Fruit fly (Drosophila melanogaster) whole organism, embryonic: ENCODE data around the gene Usf.
A peak's percentile ranks its signal among the peaks of the same experiment; 100 is the strongest.

Experiments used
- BEAF-32 ChIP-seq: fragments of 200-800 bp; sonication (Bioruptor generic); optimal IDR thresholded peaks from 3 replicates; lab custom pipeline; 2017; ENCODE audit warnings: missing biosample characterization, missing genetic modification characterization, mild to moderate bottlenecking, moderate library complexity, missing genetic modification reagents
- Bgb ChIP-seq: fragments of 200-800 bp; sonication (Bioruptor generic); IDR thresholded peaks from 2 replicates; pipeline ENCODE4 v1.3.6; 2022; ENCODE audit warnings: missing biosample characterization, missing genetic modification characterization; ENCODE audit not compliant: partially characterized antibody
- C15 ChIP-seq: fragments of 200-800 bp; sonication (Bioruptor generic); IDR thresholded peaks from 3 replicates; pipeline ENCODE4 v1.3.6; 2022; ENCODE audit warnings: missing biosample characterization, missing genetic modification characterization
- CG10654 ChIP-seq: fragments of 200-800 bp; sonication (Bioruptor generic); optimal IDR thresholded peaks from 2 replicates; lab custom pipeline; 2016; ENCODE audit warnings: missing biosample characterization, missing genetic modification characterization
- CG11504 ChIP-seq: fragments of 200-800 bp; sonication (Bioruptor generic); optimal IDR thresholded peaks from 3 replicates; lab custom pipeline; 2019; ENCODE audit warnings: missing biosample characterization, mild to moderate bottlenecking, missing genetic modification characterization, moderate library complexity
- CG12299 ChIP-seq: fragments of 200-800 bp; sonication (Bioruptor generic); optimal IDR thresholded peaks from 2 replicates; lab custom pipeline; 2018; ENCODE audit warnings: missing biosample characterization, mild to moderate bottlenecking, missing genetic modification characterization
- CG12769 ChIP-seq: fragments of 200-800 bp; sonication (Bioruptor generic); optimal IDR thresholded peaks from 2 replicates; lab custom pipeline; 2019; ENCODE audit warnings: missing biosample characterization, mild to moderate bottlenecking, missing genetic modification characterization, moderate library complexity
- CG1603 ChIP-seq: fragments of 200-800 bp; sonication (Bioruptor generic); optimal IDR thresholded peaks from 2 replicates; lab custom pipeline; 2019; ENCODE audit warnings: missing biosample characterization, mild to moderate bottlenecking, missing genetic modification characterization, moderate library complexity
- CG16863 ChIP-seq: fragments of 200-800 bp; sonication (Bioruptor generic); optimal IDR thresholded peaks from 3 replicates; lab custom pipeline; 2016; ENCODE audit warnings: missing biosample characterization, missing genetic modification characterization
- CG18011 ChIP-seq: fragments of 200-800 bp; sonication (Bioruptor generic); optimal IDR thresholded peaks from 2 replicates; lab custom pipeline; 2017; ENCODE audit warnings: missing biosample characterization, missing genetic modification characterization, mild to moderate bottlenecking, moderate library complexity, missing genotype
- CG18599 ChIP-seq: fragments of 200-800 bp; sonication (Bioruptor generic); optimal IDR thresholded peaks from 3 replicates; lab custom pipeline; 2017; ENCODE audit warnings: missing biosample characterization, missing genetic modification characterization, mild to moderate bottlenecking, moderate library complexity, missing genetic modification reagents
- CG2678 ChIP-seq: fragments of 200-800 bp; sonication (Bioruptor generic); optimal IDR thresholded peaks from 3 replicates; lab custom pipeline; 2019; ENCODE audit warnings: missing biosample characterization, mild to moderate bottlenecking, missing genetic modification characterization, moderate library complexity
- CG30431 ChIP-seq: fragments of 200-800 bp; sonication (Bioruptor generic); optimal IDR thresholded peaks from 2 replicates; lab custom pipeline; 2017; ENCODE audit warnings: missing biosample characterization, missing genetic modification characterization
- CG3995 ChIP-seq: fragments of 200-800 bp; sonication (Bioruptor generic); optimal IDR thresholded peaks from 3 replicates; lab custom pipeline; 2016; ENCODE audit warnings: missing biosample characterization, missing genetic modification characterization
- CG4328 ChIP-seq: fragments of 200-800 bp; sonication (Bioruptor generic); optimal IDR thresholded peaks from 3 replicates; lab custom pipeline; 2017; ENCODE audit warnings: missing biosample characterization, missing genetic modification reagents, missing genetic modification characterization
- CG4404 ChIP-seq: fragments of 200-800 bp; sonication (Bioruptor generic); IDR thresholded peaks from 2 replicates; pipeline ENCODE4 v1.3.6; 2022; ENCODE audit warnings: missing biosample characterization, missing genetic modification characterization
- CG4424 ChIP-seq: fragments of 200-800 bp; sonication (Bioruptor generic); optimal IDR thresholded peaks from 3 replicates; lab custom pipeline; 2016; ENCODE audit warnings: missing biosample characterization, missing genetic modification characterization
- CG4730 ChIP-seq: fragments of 200-800 bp; sonication (Bioruptor generic); IDR thresholded peaks from 2 replicates; pipeline ENCODE4 v1.3.6; 2022; ENCODE audit warnings: missing biosample characterization, missing genetic modification characterization
- CG7839 ChIP-seq: fragments of 200-800 bp; sonication (Bioruptor generic); optimal IDR thresholded peaks from 3 replicates; lab custom pipeline; 2018; ENCODE audit warnings: missing biosample characterization, mild to moderate bottlenecking, missing genetic modification characterization, moderate library complexity
- Dll ChIP-seq: fragments of 200-800 bp; sonication (Bioruptor generic); IDR thresholded peaks from 4 replicates; pipeline ENCODE4 v1.3.6; 2022; ENCODE audit warnings: missing biosample characterization, missing genetic modification characterization; ENCODE audit not compliant: partially characterized antibody
- Ets97D ChIP-seq: fragments of 200-800 bp; sonication (Bioruptor generic); optimal IDR thresholded peaks from 3 replicates; lab custom pipeline; 2016; ENCODE audit warnings: missing biosample characterization, missing genetic modification characterization
- GATAe ChIP-seq: fragments of 200-800 bp; sonication (Bioruptor generic); conservative IDR thresholded peaks from 2 replicates; pipeline ENCODE4 v1.3.6; 2022; ENCODE audit warnings: missing biosample characterization, missing genetic modification characterization
- Hmr ChIP-seq: fragments of 200-800 bp; sonication (Bioruptor generic); optimal IDR thresholded peaks from 3 replicates; lab custom pipeline; 2017; ENCODE audit warnings: mild to moderate bottlenecking, missing biosample characterization, missing genetic modification reagents, missing genetic modification characterization
- Hr39 ChIP-seq: fragments of >200 bp; optimal IDR thresholded peaks from 2 replicates; lab custom pipeline; 2017
- Hsf ChIP-seq: fragments of 200-800 bp; sonication (Bioruptor generic); optimal IDR thresholded peaks from 3 replicates; lab custom pipeline; 2016; ENCODE audit warnings: missing biosample characterization, missing genetic modification characterization
- MESR4 ChIP-seq: fragments of 200-800 bp; sonication (Bioruptor generic); optimal IDR thresholded peaks from 2 replicates; lab custom pipeline; 2018; ENCODE audit warnings: missing biosample characterization, mild to moderate bottlenecking, missing genetic modification characterization, moderate library complexity
- Myb ChIP-seq: fragments of 200-800 bp; sonication (Bioruptor generic); optimal IDR thresholded peaks from 2 replicates; lab custom pipeline; 2016; ENCODE audit warnings: missing biosample characterization, missing genetic modification characterization
- Opbp ChIP-seq: fragments of 200-800 bp; sonication (Bioruptor generic); IDR thresholded peaks from 3 replicates; pipeline ENCODE4 v1.3.6; 2022; ENCODE audit warnings: missing biosample characterization, missing genetic modification characterization; ENCODE audit not compliant: partially characterized antibody
- Xbp1 ChIP-seq: fragments of 200-800 bp; sonication (Bioruptor generic); optimal IDR thresholded peaks from 3 replicates; lab custom pipeline; 2016; ENCODE audit warnings: missing biosample characterization, mild to moderate bottlenecking, missing genetic modification characterization
- ara ChIP-seq: fragments of 200-800 bp; sonication (Bioruptor generic); IDR thresholded peaks from 2 replicates; pipeline ENCODE4 v1.3.6; 2022; ENCODE audit warnings: missing biosample characterization, missing genetic modification characterization
- az2 ChIP-seq: fragments of 200-800 bp; sonication (Bioruptor generic); optimal IDR thresholded peaks from 3 replicates; lab custom pipeline; 2016; ENCODE audit warnings: missing biosample characterization, missing genetic modification characterization
- bcd ChIP-seq: fragments of 200-800 bp; sonication (Bioruptor generic); optimal IDR thresholded peaks from 2 replicates; lab custom pipeline; 2017; ENCODE audit warnings: missing biosample characterization, mild to moderate bottlenecking, missing genetic modification characterization
- ci ChIP-seq: fragments of 200-800 bp; sonication (Bioruptor generic); IDR thresholded peaks from 3 replicates; pipeline ENCODE4 v1.3.6; 2022; ENCODE audit warnings: missing biosample characterization, missing genetic modification characterization
- dm ChIP-seq: fragments of 200-800 bp; sonication (Bioruptor generic); optimal IDR thresholded peaks from 3 replicates; lab custom pipeline; 2016; ENCODE audit warnings: missing biosample characterization, missing genetic modification characterization
- dmrt11E ChIP-seq: fragments of 200-800 bp; sonication (Bioruptor generic); optimal IDR thresholded peaks from 3 replicates; lab custom pipeline; 2018; ENCODE audit warnings: missing biosample characterization, mild to moderate bottlenecking, missing genetic modification characterization, moderate library complexity
- dmrt99B ChIP-seq: fragments of 200-800 bp; sonication (Bioruptor generic); optimal IDR thresholded peaks from 2 replicates; lab custom pipeline; 2018; ENCODE audit warnings: missing biosample characterization, mild to moderate bottlenecking, missing genetic modification characterization, moderate library complexity
- dysf ChIP-seq: fragments of 200-800 bp; sonication (Bioruptor generic); IDR thresholded peaks from 3 replicates; pipeline ENCODE4 v1.3.6; 2022; ENCODE audit warnings: missing biosample characterization, missing genetic modification characterization
- ems ChIP-seq: fragments of 200-800 bp; sonication (Bioruptor generic); optimal IDR thresholded peaks from 3 replicates; lab custom pipeline; 2016; ENCODE audit warnings: missing biosample characterization, missing genetic modification characterization
- ewg ChIP-seq: fragments of 200-800 bp; sonication (Bioruptor generic); optimal IDR thresholded peaks from 3 replicates; lab custom pipeline; 2017; ENCODE audit warnings: mild to moderate bottlenecking, missing biosample characterization, missing genetic modification reagents, missing genetic modification characterization
- fd102C ChIP-seq: fragments of 200-800 bp; sonication (Bioruptor generic); optimal IDR thresholded peaks from 2 replicates; lab custom pipeline; 2018; ENCODE audit warnings: missing biosample characterization, mild to moderate bottlenecking, missing genetic modification characterization, moderate library complexity
- gem ChIP-seq: fragments of 200-800 bp; sonication (Bioruptor generic); optimal IDR thresholded peaks from 2 replicates; lab custom pipeline; 2019; ENCODE audit warnings: missing biosample characterization, mild to moderate bottlenecking, missing genetic modification characterization, moderate library complexity
- ken ChIP-seq: fragments of 200-800 bp; sonication (Bioruptor generic); IDR thresholded peaks from 3 replicates; pipeline ENCODE4 v1.3.6; 2022; ENCODE audit warnings: missing biosample characterization, missing genetic modification characterization
- lab ChIP-seq: fragments of 200-800 bp; sonication (Bioruptor generic); optimal IDR thresholded peaks from 3 replicates; lab custom pipeline; 2017; ENCODE audit warnings: missing biosample characterization, missing genetic modification characterization, mild to moderate bottlenecking, moderate library complexity, missing genetic modification reagents
- lmd ChIP-seq: fragments of 200-800 bp; sonication (Bioruptor generic); IDR thresholded peaks from 2 replicates; pipeline ENCODE4 v1.3.6; 2022; ENCODE audit warnings: missing biosample characterization, missing genetic modification characterization
- pfk ChIP-seq: fragments of 200-800 bp; sonication (Bioruptor generic); optimal IDR thresholded peaks from 2 replicates; lab custom pipeline; 2018; ENCODE audit warnings: missing biosample characterization, mild to moderate bottlenecking, missing genetic modification characterization, moderate library complexity
- prd ChIP-seq, 3 experiments: fragments of >200 bp in 2 of 3; fragments of 200-800 bp in 1 of 3; sonication (Bioruptor generic) in 1 of 3; optimal IDR thresholded peaks in 2 of 3; IDR thresholded peaks in 1 of 3; 2 replicates in 2 of 3; 3 replicates in 1 of 3; pipeline versions ENCODE4 v1.3.6 to Lab custom; 2017 to 2022; ENCODE audit warnings: missing biosample characterization in 1 of 3, missing genetic modification characterization in 1 of 3
- sisA ChIP-seq: fragments of 200-800 bp; sonication (Bioruptor generic); IDR thresholded peaks from 2 replicates; pipeline ENCODE4 v1.3.6; 2022; ENCODE audit warnings: missing biosample characterization, missing genetic modification characterization
- sug ChIP-seq: fragments of 200-800 bp; optimal IDR thresholded peaks from 2 replicates; lab custom pipeline; 2019; ENCODE audit warnings: missing biosample characterization, mild to moderate bottlenecking, missing genetic modification characterization, moderate library complexity
- tin ChIP-seq: fragments of 200-800 bp; sonication (Bioruptor generic); optimal IDR thresholded peaks from 3 replicates; lab custom pipeline; 2016; ENCODE audit warnings: missing biosample characterization, missing genetic modification characterization

Gene Usf

dm6 chrX:4505318-4505717 is 43.3 kb downstream of the Usf start (continued):
- TF ChIP-seq Hsf (GFP tag; lab: Kevin White, UChicago) (peak; percentile 19), CG4404 (GFP tag; lab: Robert Waterston, UW) (peak; percentile 39), Bgb (no peak), CG4730 (GFP tag; lab: Robert Waterston, UW) (0 out of 2 replicates have a peak, but pooled peaks have one; percentile 9), CG11504 (tag; lab: Kevin White, UChicago) (peak; percentile 46), bcd (GFP tag; lab: Kevin White, UChicago) (no peak), dmrt11E (peak; percentile 55), ara (GFP tag; lab: Robert Waterston, UW) (0 out of 2 replicates have a peak, but pooled peaks have one; percentile 37), az2 (GFP tag; lab: Kevin White, UChicago) (peak; percentile 4), lmd (peak; percentile 17; the same call in 1 of the 2 replicates), CG12299 (tag; lab: Kevin White, UChicago) (no peak), sug (tag; lab: Kevin White, UChicago) (no peak), tin (GFP tag; lab: Kevin White, UChicago) (peak; percentile 12), sisA (GFP tag; lab: Robert Waterston, UW) (peak; percentile 25; the same call in 1 of the 2 replicates), Xbp1 (peak; percentile 37), CG18011 (GFP tag; lab: Kevin White, UChicago) (no peak), fd102C (GFP tag; lab: Kevin White, UChicago) (no peak), CG4424 (GFP tag; lab: Kevin White, UChicago) (no peak)

dm6 chrX:4503542-4503941 is 45.1 kb downstream of the Usf start:
- TF ChIP-seq dysf (GFP tag; lab: Robert Waterston, UW) (0 out of 3 replicates have a peak, but pooled peaks have one; percentile 30), ems (GFP tag; lab: Kevin White, UChicago) (no peak), CG2678 (peak; percentile 2), Opbp (no peak), GATAe (no peak), Dll (no peak), CG7839 (tag; lab: Kevin White, UChicago) (peak; percentile 18), ci (GFP tag; lab: Robert Waterston, UW) (0 out of 3 replicates have a peak, but pooled peaks have one; percentile 25), CG3995 (GFP tag; lab: Kevin White, UChicago) (no peak), ken (GFP tag; lab: Robert Waterston, UW) (no peak), CG4328 (no peak), Ets97D (GFP tag; lab: Kevin White, UChicago) (no peak), dm (GFP tag; lab: Kevin White, UChicago) (no peak), lab (GFP tag; lab: Kevin White, UChicago) (peak; percentile 30), CG30431 (no peak), fd102C (GFP tag; lab: Kevin White, UChicago) (no peak), CG18599 (GFP tag; lab: Kevin White, UChicago) (peak; percentile 34), BEAF-32 (GFP tag; lab: Kevin White, UChicago) (no peak), CG12769 (peak; percentile 21), C15 (GFP tag; lab: Robert Waterston, UW) (no peak), prd (optimal IDR thresholded peaks at IDR 0.05; lab: Kevin White, UChicago) (no peak), prd (GFP tag; IDR thresholded peaks at IDR 0.05; lab: Robert Waterston, UW) (peak; percentile 22; the same call in 1 of the 3 replicates), Hr39 (lab: Kevin White, UChicago) (no peak), CG10654 (no peak), ewg (GFP tag; lab: Kevin White, UChicago) (no peak), pfk (GFP tag; lab: Kevin White, UChicago) (no peak), CG11504 (tag; lab: Kevin White, UChicago) (peak; percentile 6), CG1603 (tag; lab: Kevin White, UChicago) (peak; percentile 19), CG16863 (no peak), MESR4 (GFP tag; lab: Kevin White, UChicago) (no peak), dmrt99B (tag; lab: Kevin White, UChicago) (peak; percentile 10), Hmr (GFP tag; lab: Kevin White, UChicago) (peak; percentile 4), Myb (GFP tag; lab: Kevin White, UChicago) (no peak), gem (tag; lab: Kevin White, UChicago) (peak; percentile 28)
